Fruit fly (Drosophila melanogaster) whole organism, prepupa: Measurements from ENCODE around the gene CG4440.

Experiments used
- Blimp-1 ChIP-seq: fragments of 200-800 bp; sonication (Bioruptor generic); optimal IDR thresholded peaks from 3 replicates; lab custom pipeline; 2017; ENCODE audit warnings: missing biosample characterization, missing genetic modification characterization, mild to moderate bottlenecking, moderate library complexity, missing genetic modification reagents
- CG10631 ChIP-seq: fragments of 200-800 bp; sonication (Bioruptor generic); optimal IDR thresholded peaks from 2 replicates; lab custom pipeline; 2016; ENCODE audit warnings: missing biosample characterization, missing genetic modification characterization
- CG11294 ChIP-seq: fragments of 200-800 bp; sonication (Bioruptor generic); IDR thresholded peaks from 2 replicates; pipeline ENCODE4 v1.3.6; 2022; ENCODE audit warnings: missing biosample characterization, missing genetic modification characterization
- CG11762 ChIP-seq: fragments of 200-800 bp; sonication (Bioruptor generic); optimal IDR thresholded peaks from 3 replicates; lab custom pipeline; 2016; ENCODE audit warnings: missing biosample characterization, missing genetic modification characterization; ENCODE audit not compliant: insufficient read depth
- CG15336 ChIP-seq: fragments of 200-800 bp; sonication (Bioruptor generic); IDR thresholded peaks from 2 replicates; pipeline ENCODE4 v1.3.6; 2022; ENCODE audit warnings: missing biosample characterization, missing genetic modification characterization
- CG1621 ChIP-seq: fragments of 200-800 bp; sonication (Bioruptor generic); optimal IDR thresholded peaks from 3 replicates; lab custom pipeline; 2018; ENCODE audit warnings: missing biosample characterization, mild to moderate bottlenecking, missing genetic modification characterization
- CG16779 ChIP-seq: fragments of 200-800 bp; sonication (Bioruptor generic); optimal IDR thresholded peaks from 3 replicates; lab custom pipeline; 2017; ENCODE audit warnings: missing biosample characterization, mild to moderate bottlenecking, missing genetic modification characterization
- CG31627 ChIP-seq: fragments of 200-800 bp; sonication (Bioruptor generic); optimal IDR thresholded peaks from 3 replicates; lab custom pipeline; 2016; ENCODE audit warnings: missing biosample characterization, missing genetic modification characterization
- CG32006 ChIP-seq: fragments of 200-800 bp; sonication (Bioruptor generic); optimal IDR thresholded peaks from 3 replicates; lab custom pipeline; 2017; ENCODE audit warnings: missing biosample characterization, mild to moderate bottlenecking, missing genetic modification characterization
- CG34406 ChIP-seq: fragments of 200-800 bp; sonication (Bioruptor generic); optimal IDR thresholded peaks from 3 replicates; lab custom pipeline; 2016; ENCODE audit warnings: missing biosample characterization, missing genetic modification characterization
- CG3919 ChIP-seq: fragments of 200-800 bp; sonication (Bioruptor generic); optimal IDR thresholded peaks from 3 replicates; lab custom pipeline; 2016; ENCODE audit warnings: missing biosample characterization, missing genetic modification characterization
- CG4318 ChIP-seq: fragments of 200-800 bp; sonication (Bioruptor generic); optimal IDR thresholded peaks from 3 replicates; lab custom pipeline; 2017; ENCODE audit warnings: missing biosample characterization, mild to moderate bottlenecking, missing genetic modification characterization
- CG6163 ChIP-seq: fragments of 200-800 bp; sonication (Bioruptor generic); IDR thresholded peaks from 3 replicates; pipeline ENCODE4 v1.3.6; 2022; ENCODE audit warnings: missing biosample characterization, missing genetic modification characterization
- CG6792 ChIP-seq: fragments of 200-800 bp; sonication (Bioruptor generic); optimal IDR thresholded peaks from 3 replicates; lab custom pipeline; 2016; ENCODE audit warnings: missing biosample characterization, missing genetic modification characterization
- CG6854 ChIP-seq: fragments of 200-800 bp; sonication (Bioruptor generic); optimal IDR thresholded peaks from 2 replicates; lab custom pipeline; 2017; ENCODE audit warnings: missing biosample characterization, mild to moderate bottlenecking, missing genetic modification characterization
- CG7368 ChIP-seq: fragments of 200-800 bp; sonication (Bioruptor generic); optimal IDR thresholded peaks from 3 replicates; lab custom pipeline; 2016; ENCODE audit warnings: missing biosample characterization, missing genetic modification characterization
- CG8319 ChIP-seq: fragments of 200-800 bp; sonication (Bioruptor generic); optimal IDR thresholded peaks from 3 replicates; lab custom pipeline; 2016; ENCODE audit warnings: missing biosample characterization, missing genetic modification characterization
- CG8632 ChIP-seq: fragments of 200-800 bp; sonication (Bioruptor generic); optimal IDR thresholded peaks from 3 replicates; lab custom pipeline; 2016; ENCODE audit warnings: missing biosample characterization, missing genetic modification characterization
- CG9139 ChIP-seq: fragments of 200-800 bp; sonication (Bioruptor generic); optimal IDR thresholded peaks from 3 replicates; lab custom pipeline; 2017; ENCODE audit warnings: missing biosample characterization, mild to moderate bottlenecking, missing genetic modification characterization
- Eip75B ChIP-seq: fragments of 200-800 bp; sonication (Bioruptor generic); optimal IDR thresholded peaks from 3 replicates; lab custom pipeline; 2016; ENCODE audit warnings: missing biosample characterization, missing genetic modification characterization
- Eip78C ChIP-seq: fragments of 200-800 bp; sonication (Bioruptor generic); peaks from one replicate; lab custom pipeline; 2016; ENCODE audit warnings: missing biosample characterization, missing genetic modification characterization
- Eip93F ChIP-seq: fragments of 200-800 bp; sonication (Bioruptor generic); optimal IDR thresholded peaks from 2 replicates; lab custom pipeline; 2016; ENCODE audit warnings: missing biosample characterization, mild to moderate bottlenecking, missing genetic modification characterization
- Ets21C ChIP-seq: fragments of 200-800 bp; sonication (Bioruptor generic); optimal IDR thresholded peaks from 3 replicates; lab custom pipeline; 2016; ENCODE audit warnings: missing biosample characterization, missing genetic modification characterization
- Hr38 ChIP-seq: sonication (Bioruptor generic); optimal IDR thresholded peaks from 2 replicates; lab custom pipeline; 2016; ENCODE audit warnings: missing biosample characterization, missing genetic modification characterization
- Hr4 ChIP-seq: fragments of 200-800 bp; sonication (Bioruptor generic); optimal IDR thresholded peaks from 3 replicates; lab custom pipeline; 2016; ENCODE audit warnings: missing biosample characterization, missing genetic modification characterization
- Lpt ChIP-seq: fragments of 200-800 bp; sonication (Bioruptor generic); optimal IDR thresholded peaks from 3 replicates; lab custom pipeline; 2016; ENCODE audit warnings: missing biosample characterization, missing genetic modification characterization
- Met ChIP-seq: fragments of 200-800 bp; sonication (Bioruptor generic); optimal IDR thresholded peaks from 3 replicates; lab custom pipeline; 2016; ENCODE audit warnings: missing biosample characterization, missing genetic modification characterization
- Sox102F ChIP-seq: fragments of 200-800 bp; sonication (Bioruptor generic); optimal IDR thresholded peaks from 2 replicates; lab custom pipeline; 2016; ENCODE audit warnings: missing biosample characterization, mild to moderate bottlenecking, missing genetic modification characterization
- Sox14 ChIP-seq: fragments of 200-800 bp; sonication (Bioruptor generic); optimal IDR thresholded peaks from 3 replicates; lab custom pipeline; 2016; ENCODE audit warnings: missing biosample characterization, missing genetic modification characterization
- Sox15 ChIP-seq: fragments of 200-800 bp; sonication (Bioruptor generic); optimal IDR thresholded peaks from 3 replicates; lab custom pipeline; 2016; ENCODE audit warnings: missing biosample characterization, missing genetic modification characterization
- achi ChIP-seq: fragments of 200-800 bp; sonication (Bioruptor generic); optimal IDR thresholded peaks from 3 replicates; lab custom pipeline; 2016; ENCODE audit warnings: missing biosample characterization, missing genetic modification characterization
- cyc ChIP-seq: fragments of 200-800 bp; sonication (Bioruptor generic); optimal IDR thresholded peaks from 3 replicates; lab custom pipeline; 2016; ENCODE audit warnings: missing biosample characterization, missing genetic modification characterization
- dac ChIP-seq: fragments of 200-800 bp; sonication (Bioruptor generic); optimal IDR thresholded peaks from 2 replicates; lab custom pipeline; 2017; ENCODE audit warnings: missing biosample characterization, mild to moderate bottlenecking, missing genetic modification characterization
- dsx ChIP-seq: fragments of 200-800 bp; optimal IDR thresholded peaks from 3 replicates; lab custom pipeline; 2019; ENCODE audit warnings: missing biosample characterization, mild to moderate bottlenecking, missing genetic modification characterization, moderate library complexity; ENCODE audit not compliant: poor library complexity, severe bottlenecking
- eg ChIP-seq: fragments of 200-800 bp; sonication (Bioruptor generic); IDR thresholded peaks from 3 replicates; pipeline ENCODE4 v1.3.6; 2022; ENCODE audit warnings: missing biosample characterization, missing genetic modification characterization
- esn ChIP-seq: fragments of 200-800 bp; sonication (Bioruptor generic); optimal IDR thresholded peaks from 2 replicates; lab custom pipeline; 2016; ENCODE audit warnings: missing biosample characterization, mild to moderate bottlenecking, missing genetic modification characterization, moderate library complexity
- fd59A ChIP-seq: fragments of 200-800 bp; sonication (Bioruptor generic); optimal IDR thresholded peaks from 2 replicates; lab custom pipeline; 2017; ENCODE audit warnings: missing biosample characterization, mild to moderate bottlenecking, missing genetic modification characterization, missing genetic modification reagents
- fd85E ChIP-seq: fragments of 200-800 bp; sonication (Bioruptor generic); optimal IDR thresholded peaks from 3 replicates; lab custom pipeline; 2016; ENCODE audit warnings: missing biosample characterization, missing genetic modification characterization
- fkh ChIP-seq: fragments of 200-800 bp; sonication (Bioruptor generic); optimal IDR thresholded peaks from 3 replicates; lab custom pipeline; 2017; ENCODE audit warnings: missing biosample characterization, mild to moderate bottlenecking, missing genetic modification characterization, moderate library complexity
- net ChIP-seq: fragments of 200-800 bp; sonication (Bioruptor generic); optimal IDR thresholded peaks from 3 replicates; lab custom pipeline; 2016; ENCODE audit warnings: missing biosample characterization, missing genetic modification characterization
- salr ChIP-seq, 2 experiments: fragments of 200-800 bp; sonication (Bioruptor generic); optimal IDR thresholded peaks; 3 replicates each; lab custom pipeline; 2016 to 2018; ENCODE audit warnings: missing biosample characterization in 2 of 2, missing genetic modification characterization in 2 of 2, mild to moderate bottlenecking in 1 of 2
- spab ChIP-seq: fragments of 200-800 bp; sonication (Bioruptor generic); optimal IDR thresholded peaks from 2 replicates; lab custom pipeline; 2017; ENCODE audit warnings: missing biosample characterization, mild to moderate bottlenecking, missing genetic modification characterization, missing genetic modification reagents
- ss ChIP-seq, 2 experiments: fragments of 200-800 bp; sonication (Bioruptor generic); optimal IDR thresholded peaks; 2 replicates in 1 of 2; 3 replicates in 1 of 2; lab custom pipeline; 2017 to 2018; ENCODE audit warnings: mild to moderate bottlenecking in 2 of 2, missing biosample characterization in 2 of 2, missing genetic modification characterization in 2 of 2, moderate library complexity in 1 of 2
- svp ChIP-seq: fragments of 200-800 bp; sonication (Bioruptor generic); peaks from one replicate; lab custom pipeline; 2016; ENCODE audit warnings: missing biosample characterization, missing genetic modification characterization
- vri ChIP-seq: fragments of 200-800 bp; sonication (Bioruptor generic); optimal IDR thresholded peaks from 3 replicates; lab custom pipeline; 2016; ENCODE audit warnings: missing biosample characterization, mild to moderate bottlenecking, missing genetic modification characterization

Gene CG4440

DNA sequence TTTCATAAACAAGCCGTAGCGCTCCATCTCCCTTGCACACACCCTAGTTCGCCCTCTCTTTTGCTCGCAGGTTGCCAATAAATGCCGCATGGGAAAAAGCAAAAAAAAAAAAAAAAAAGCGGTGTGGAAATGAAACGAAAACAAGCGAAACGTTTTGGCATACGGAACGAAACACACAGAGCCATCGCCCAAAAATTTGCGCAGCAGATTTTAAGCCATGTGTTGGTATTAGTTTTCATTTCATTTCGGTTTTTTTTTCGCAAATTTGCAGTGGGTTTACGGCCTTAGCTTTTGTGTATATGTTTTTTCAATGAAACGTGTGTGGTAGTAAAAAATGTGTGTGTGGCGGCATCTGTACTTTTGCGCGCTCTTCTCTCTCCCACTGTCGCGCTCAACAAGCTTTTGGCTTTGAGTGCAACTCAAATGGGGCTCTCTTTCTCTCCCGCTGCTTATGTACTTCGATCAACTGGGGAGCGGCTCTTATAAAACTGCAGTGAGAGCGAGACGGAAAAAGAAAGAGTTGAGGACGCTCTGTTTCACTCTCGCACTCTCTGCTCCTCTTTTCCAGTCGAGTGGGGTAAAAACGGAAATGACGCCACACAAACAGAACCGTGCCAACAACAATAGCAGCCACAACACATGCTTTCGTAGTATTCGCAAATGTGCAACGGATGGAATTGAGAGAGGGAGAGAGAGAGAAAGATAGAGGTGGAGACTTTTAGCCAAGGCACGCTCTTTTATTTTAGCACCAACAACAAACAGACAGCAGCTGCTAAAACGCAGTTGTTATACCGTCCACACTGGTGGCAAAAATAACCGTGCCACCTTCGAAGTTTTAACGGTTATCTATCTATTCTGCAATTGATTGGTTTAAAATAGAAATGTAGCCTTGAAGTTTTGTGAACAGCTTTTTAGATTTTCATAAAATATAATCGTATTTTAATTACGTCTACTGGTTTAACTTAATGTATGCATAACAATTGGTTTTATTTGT lies 45.1 kb upstream of the CG4440 start (continued):
- TF ChIP-seq ss (GFP tag; optimal IDR thresholded peaks at IDR 0.05; lab: Kevin White, UChicago) (peak in 1 of 2 experiments; percentile 69), vri (GFP tag; lab: Kevin White, UChicago) (peak; percentile 85), spab (GFP tag; lab: Kevin White, UChicago) (peak; percentile 46), CG6163 (GFP tag; lab: Robert Waterston, UW) (no peak), CG16779 (tag; lab: Kevin White, UChicago) (peak; percentile 68), Ets21C (GFP tag; lab: Kevin White, UChicago) (peak; percentile 49), Eip75B (GFP tag; lab: Kevin White, UChicago) (peak; percentile 58), salr (GFP tag; optimal IDR thresholded peaks at IDR 0.05; lab: Kevin White, UChicago) (peak; percentile 38 to 55), CG15336 (GFP tag; lab: Robert Waterston, UW) (no peak), svp (GFP tag; lab: Kevin White, UChicago) (peak; percentile 74), CG11294 (GFP tag; lab: Robert Waterston, UW) (no peak), dsx (GFP tag; lab: Kevin White, UChicago) (peak; percentile 65), CG9139 (GFP tag; lab: Kevin White, UChicago) (peak; percentile 39), Sox14 (GFP tag; lab: Kevin White, UChicago) (peak; percentile 82), CG8319 (GFP tag; lab: Kevin White, UChicago) (peak; percentile 35), Lpt (GFP tag; lab: Kevin White, UChicago) (peak; percentile 45), CG3919 (GFP tag; lab: Kevin White, UChicago) (peak; percentile 69), Eip78C (GFP tag; lab: Kevin White, UChicago) (peak; percentile 90), cyc (GFP tag; lab: Kevin White, UChicago) (peak; percentile 58), CG32006 (GFP tag; lab: Kevin White, UChicago) (peak; percentile 64), CG7368 (GFP tag; lab: Kevin White, UChicago) (peak; percentile 76), Sox102F (GFP tag; lab: Kevin White, UChicago) (peak; percentile 75), fkh (peak; percentile 31), fd85E (GFP tag; lab: Kevin White, UChicago) (peak; percentile 67), CG6792 (GFP tag; lab: Kevin White, UChicago) (peak; percentile 56), dac (GFP tag; lab: Kevin White, UChicago) (no peak), CG4318 (peak; percentile 26), Hr4 (GFP tag; lab: Kevin White, UChicago) (peak; percentile 63), Blimp-1 (peak; percentile 53), Hr38 (GFP tag; lab: Kevin White, UChicago) (no peak), net (peak; percentile 47), CG8632 (peak; percentile 44), eg (GFP tag; lab: Robert Waterston, UW) (no peak), Met (GFP tag; lab: Kevin White, UChicago) (peak; percentile 67), CG6854 (peak; percentile 84), fd59A (GFP tag; lab: Kevin White, UChicago) (peak; percentile 11), CG1621 (tag; lab: Kevin White, UChicago) (peak; percentile 28)

- TF ChIP-seq Eip75B (GFP tag; lab: Kevin White, UChicago) (peak; percentile 83), esn (peak; percentile 94), CG6854 (peak; percentile 55), CG10631 (peak; percentile 87), ss (GFP tag; optimal IDR thresholded peaks at IDR 0.05; lab: Kevin White, UChicago) (peak in 1 of 2 experiments; percentile 70), CG7368 (GFP tag; lab: Kevin White, UChicago) (peak; percentile 93), CG16779 (tag; lab: Kevin White, UChicago) (peak; percentile 50), CG31627 (GFP tag; lab: Kevin White, UChicago) (peak; percentile 94), CG11762 (peak; percentile 84), Ets21C (GFP tag; lab: Kevin White, UChicago) (peak; percentile 87), CG6792 (GFP tag; lab: Kevin White, UChicago) (peak; percentile 85), CG34406 (GFP tag; lab: Kevin White, UChicago) (peak; percentile 86), Sox15 (GFP tag; lab: Kevin White, UChicago) (peak; percentile 83), Sox14 (GFP tag; lab: Kevin White, UChicago) (peak; percentile 91), Eip93F (GFP tag; lab: Kevin White, UChicago) (peak; percentile 82), CG9139 (GFP tag; lab: Kevin White, UChicago) (peak; percentile 31), CG11294 (GFP tag; lab: Robert Waterston, UW) (no peak), Hr38 (GFP tag; lab: Kevin White, UChicago) (no peak), Eip78C (GFP tag; lab: Kevin White, UChicago) (peak; percentile 97), achi (peak; percentile 83), svp (GFP tag; lab: Kevin White, UChicago) (peak; percentile 95), CG3919 (GFP tag; lab: Kevin White, UChicago) (peak; percentile 88)
These were observed 43.9 kb upstream of the CG4440 start for dm6 chr2L:16285692-16286359.
